Worm (Caenorhabditis elegans) whole organism, L1 larva: ENCODE data around the gene hnd-1.

Experiments used
- C16A3.4 ChIP-seq: fragments of 150-350 bp; optimal IDR thresholded peaks from 2 replicates; lab custom pipeline; 2014; ENCODE audit warnings: missing biosample characterization, missing genetic modification characterization
- aly-2 ChIP-seq: fragments of 150-350 bp; optimal IDR thresholded peaks from 2 replicates; lab custom pipeline; 2014; ENCODE audit warnings: missing biosample characterization, missing genetic modification characterization
- blmp-1 ChIP-seq: fragments of 150-350 bp; optimal IDR thresholded peaks from 2 replicates; lab custom pipeline; 2014; ENCODE audit warnings: missing biosample characterization, missing genetic modification characterization
- ceh-8 ChIP-seq: fragments of 200-800 bp; sonication (Bioruptor generic); optimal IDR thresholded peaks from 2 replicates; lab custom pipeline; 2018; ENCODE audit warnings: mild to moderate bottlenecking, missing genetic modification characterization, moderate library complexity, missing compliant biosample characterization
- ceh-90 ChIP-seq: sonication (generic microtip); optimal IDR thresholded peaks from 2 replicates; lab custom pipeline; 2016; ENCODE audit warnings: missing genetic modification characterization, missing compliant biosample characterization
- ces-1 ChIP-seq: fragments of 150-350 bp; optimal IDR thresholded peaks from 2 replicates; lab custom pipeline; 2014; ENCODE audit warnings: missing biosample characterization, missing genetic modification reagents, missing genetic modification characterization
- dsc-1 ChIP-seq: sonication (generic microtip); optimal IDR thresholded peaks from 2 replicates; lab custom pipeline; 2016; ENCODE audit warnings: mild to moderate bottlenecking, missing genetic modification characterization, missing compliant biosample characterization
- efl-1 ChIP-seq, 4 experiments: fragments of 150-350 bp; optimal IDR thresholded peaks in 3 of 4; peaks in 1 of 4; 1 replicate in 1 of 4; 2 replicates in 3 of 4; lab custom pipeline; 2014; ENCODE audit warnings: missing biosample characterization in 2 of 4, missing genetic modification characterization in 2 of 4, missing genetic modification reagents in 2 of 4
- efl-3 ChIP-seq: fragments of 200-800 bp; sonication (Bioruptor generic); optimal IDR thresholded peaks from 2 replicates; lab custom pipeline; 2018; ENCODE audit warnings: mild to moderate bottlenecking, missing genetic modification characterization, missing compliant biosample characterization
- egl-13 ChIP-seq: sonication (generic microtip); optimal IDR thresholded peaks from 2 replicates; lab custom pipeline; 2016; ENCODE audit warnings: missing genotype, missing genetic modification reagents, missing genetic modification characterization, missing compliant biosample characterization
- egl-27 ChIP-seq, 2 experiments: fragments of 150-350 bp in 1 of 2; sonication (generic microtip); optimal IDR thresholded peaks; 3 replicates each; lab custom pipeline; 2017 to 2018; ENCODE audit warnings: missing biosample characterization in 2 of 2, missing genetic modification characterization in 2 of 2, missing genetic modification reagents in 2 of 2
- elt-3 ChIP-seq, 6 experiments: fragments of 150-350 bp in 1 of 6; sonication (generic microtip); optimal IDR thresholded peaks; 2 replicates each; lab custom pipeline; 2017 to 2018; ENCODE audit warnings: missing biosample characterization in 6 of 6, missing genetic modification characterization in 6 of 6, inconsistent platforms in 1 of 6
- fkh-10 ChIP-seq: sonication (generic microtip); optimal IDR thresholded peaks from 2 replicates; lab custom pipeline; 2017; ENCODE audit warnings: missing biosample characterization, missing genetic modification reagents, missing genetic modification characterization
- fkh-4 ChIP-seq: sonication (generic microtip); optimal IDR thresholded peaks from 2 replicates; lab custom pipeline; 2016; ENCODE audit warnings: missing compliant biosample characterization, missing genetic modification characterization, borderline replicate concordance
- fkh-8 ChIP-seq: sonication (generic microtip); optimal IDR thresholded peaks from 2 replicates; lab custom pipeline; 2016; ENCODE audit warnings: mild to moderate bottlenecking, missing genetic modification characterization, missing compliant biosample characterization
- isw-1 ChIP-seq: fragments of 200-800 bp; sonication (Bioruptor generic); IDR thresholded peaks from 2 replicates; pipeline ENCODE4 v1.3.6; 2022; ENCODE audit warnings: missing genetic modification characterization, missing compliant biosample characterization
- jun-1 ChIP-seq: fragments of 150-350 bp; optimal IDR thresholded peaks from 2 replicates; lab custom pipeline; 2014; ENCODE audit warnings: missing biosample characterization, missing genetic modification reagents, missing genetic modification characterization
- lin-13 ChIP-seq: fragments of 150-350 bp; optimal IDR thresholded peaks from 2 replicates; lab custom pipeline; 2014; ENCODE audit warnings: missing biosample characterization, missing genetic modification reagents, missing genetic modification characterization
- lin-14 ChIP-seq: fragments of 200-800 bp; sonication (Bioruptor generic); optimal IDR thresholded peaks from 2 replicates; lab custom pipeline; 2018; ENCODE audit warnings: mild to moderate bottlenecking, missing genetic modification characterization, moderate library complexity, missing compliant biosample characterization
- mab-9 ChIP-seq: fragments of 200-800 bp; sonication (Bioruptor generic); IDR thresholded peaks from 2 replicates; pipeline ENCODE4 v1.3.6; 2022; ENCODE audit warnings: missing genetic modification reagents, missing genetic modification characterization, missing compliant biosample characterization
- mep-1 ChIP-seq: fragments of 150-350 bp; optimal IDR thresholded peaks from 2 replicates; lab custom pipeline; 2014; ENCODE audit warnings: missing biosample characterization, missing genetic modification characterization
- nhr-47 ChIP-seq: sonication (generic microtip); optimal IDR thresholded peaks from 2 replicates; lab custom pipeline; 2016; ENCODE audit warnings: mild to moderate bottlenecking, missing genetic modification characterization, moderate library complexity, missing compliant biosample characterization
- nhr-71 ChIP-seq: sonication (generic microtip); optimal IDR thresholded peaks from 2 replicates; lab custom pipeline; 2016; ENCODE audit warnings: mild to moderate bottlenecking, missing genetic modification characterization, moderate library complexity, missing compliant biosample characterization
- nhr-76 ChIP-seq: sonication (generic microtip); optimal IDR thresholded peaks from 2 replicates; lab custom pipeline; 2017; ENCODE audit warnings: missing biosample characterization, missing genetic modification characterization
- nhr-84 ChIP-seq: sonication (generic microtip); optimal IDR thresholded peaks from 2 replicates; lab custom pipeline; 2017; ENCODE audit warnings: missing biosample characterization, missing genetic modification characterization
- nhr-90 ChIP-seq: sonication (generic microtip); optimal IDR thresholded peaks from 2 replicates; lab custom pipeline; 2016; ENCODE audit warnings: mild to moderate bottlenecking, missing genetic modification characterization, missing compliant biosample characterization; ENCODE audit not compliant: poor library complexity
- pax-3 ChIP-seq: fragments of 200-800 bp; sonication (Bioruptor generic); optimal IDR thresholded peaks from 2 replicates; lab custom pipeline; 2018; ENCODE audit warnings: mild to moderate bottlenecking, missing genetic modification characterization, moderate library complexity, missing compliant biosample characterization
- snpc-4 ChIP-seq: fragments of 150-350 bp; optimal IDR thresholded peaks from 2 replicates; lab custom pipeline; 2014; ENCODE audit warnings: missing biosample characterization, missing genetic modification characterization
- snu-23 ChIP-seq: sonication (generic microtip); optimal IDR thresholded peaks from 2 replicates; lab custom pipeline; 2016; ENCODE audit warnings: missing genetic modification characterization, missing compliant biosample characterization
- sox-4 ChIP-seq: sonication (generic microtip); optimal IDR thresholded peaks from 2 replicates; lab custom pipeline; 2016; ENCODE audit warnings: missing genetic modification characterization, missing compliant biosample characterization
- tbx-2 ChIP-seq: sonication (generic microtip); optimal IDR thresholded peaks from 2 replicates; lab custom pipeline; 2016; ENCODE audit warnings: missing genetic modification characterization, missing compliant biosample characterization
- vab-15 ChIP-seq: sonication (generic microtip); optimal IDR thresholded peaks from 2 replicates; lab custom pipeline; 2017; ENCODE audit warnings: missing genotype, mild to moderate bottlenecking, missing genetic modification characterization, missing compliant biosample characterization
- xbp-1 ChIP-seq: sonication (generic microtip); optimal IDR thresholded peaks from 2 replicates; lab custom pipeline; 2016; ENCODE audit warnings: missing genetic modification characterization, missing compliant biosample characterization
- ztf-11 ChIP-seq, 2 experiments: sonication (generic microtip); optimal IDR thresholded peaks; 2 replicates each; lab custom pipeline; 2016 to 2017; ENCODE audit warnings: missing genetic modification characterization in 2 of 2, missing biosample characterization in 1 of 2, missing compliant biosample characterization in 1 of 2
- ztf-4 ChIP-seq: fragments of 150-350 bp; optimal IDR thresholded peaks from 2 replicates; lab custom pipeline; 2014; ENCODE audit warnings: missing biosample characterization, missing genetic modification characterization

Gene hnd-1

DNA sequence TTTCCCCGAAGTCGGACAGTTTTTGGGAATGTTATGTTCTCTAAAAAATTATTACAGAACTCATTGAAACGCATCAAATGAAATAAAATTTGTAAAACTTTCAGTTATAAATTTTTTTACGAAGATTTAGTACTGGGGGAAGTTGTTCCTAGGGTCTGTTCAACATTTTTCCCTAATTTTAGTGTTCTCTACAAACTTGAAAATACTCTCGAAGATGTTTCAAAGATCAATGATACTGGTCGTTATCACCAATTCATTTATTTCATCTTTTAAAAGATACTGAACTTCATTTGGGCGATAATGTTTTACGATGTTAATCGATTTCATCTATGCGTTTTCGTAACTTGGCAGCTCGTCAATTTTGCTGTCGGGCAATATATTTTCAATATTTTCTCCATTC, 17.9 kb downstream of the hnd-1 start, which contains the start of gene C44C10.3:
C44C10.3 (plus strand) TSS at position 301 of the 400 bp plus-strand sequence.
- TF ChIP-seq efl-3 (GFP tag; lab: Kevin White, UChicago) (no peak), ztf-11 (tag; optimal IDR thresholded peaks at IDR 0.05; lab: Kevin White, UChicago) (no peak), elt-3 (tag; optimal IDR thresholded peaks at IDR 0.05; lab: Kevin White, UChicago) (no peak), jun-1 (tag; lab: Kevin White, UChicago) (no peak), fkh-4 (tag; lab: Kevin White, UChicago) (no peak), nhr-90 (no peak), efl-1 (optimal IDR thresholded peaks at IDR 0.05; lab: Kevin White, UChicago) (no peak), efl-1 (GFP tag; optimal IDR thresholded peaks at IDR 0.05 in 1 of 2; lab: Kevin White, UChicago) (no peak), aly-2 (tag; lab: Kevin White, UChicago) (no peak), tbx-2 (no peak), isw-1 (GFP tag; lab: Robert Waterston, UW) (no peak), lin-14 (no peak), xbp-1 (tag; lab: Kevin White, UChicago) (no peak)

DNA sequence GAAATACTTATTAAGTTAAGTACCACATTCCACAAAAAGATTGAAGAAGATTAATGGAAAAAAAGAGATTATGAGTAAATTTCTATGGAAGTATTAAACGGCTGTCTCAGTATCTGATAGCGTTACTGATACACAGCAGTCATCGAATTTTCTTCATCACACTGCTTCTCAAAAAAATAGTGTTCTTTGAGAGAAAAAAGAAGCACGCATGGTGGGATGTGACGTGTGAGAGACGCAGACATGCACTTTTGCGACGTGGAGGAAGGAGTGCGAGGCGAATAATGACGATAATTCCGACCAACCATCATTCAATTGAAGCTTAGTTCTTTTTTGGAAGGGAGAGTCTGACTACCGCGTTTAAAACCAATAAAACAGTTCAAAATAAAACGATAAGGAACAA, 25.9 kb downstream of the hnd-1 start, which contains the start of gene C44C10.11:
C44C10.11 (minus strand) TSS at position 115 of the 400 bp plus-strand sequence.
- no peak for TF ChIP-seq nhr-76
- TF ChIP-seq nhr-71 (tag; lab: Kevin White, UChicago): peak; percentile 22
- TF ChIP-seq fkh-8 (tag; lab: Kevin White, UChicago): peak; percentile 32
- no peak for TF ChIP-seq egl-27 (tag; optimal IDR thresholded peaks at IDR 0.05; lab: Kevin White, UChicago)
- TF ChIP-seq mep-1: no peak
- TF ChIP-seq C16A3.4 (tag; lab: Kevin White, UChicago): no peak
- peak; percentile 78 for TF ChIP-seq dsc-1 (tag; lab: Kevin White, UChicago)
- no peak for TF ChIP-seq mab-9 (GFP tag; lab: Robert Waterston, UW)
- TF ChIP-seq ztf-4 (tag; lab: Kevin White, UChicago): no peak
- peak; percentile 19 for TF ChIP-seq snu-23 (GFP tag; lab: Kevin White, UChicago)
- peak; percentile 41 for TF ChIP-seq pax-3 (tag; lab: Kevin White, UChicago)
- TF ChIP-seq blmp-1 (tag; lab: Kevin White, UChicago): peak; percentile 23
- no peak for TF ChIP-seq ceh-8 (GFP tag; lab: Kevin White, UChicago)
- peak; percentile 10 for TF ChIP-seq xbp-1 (tag; lab: Kevin White, UChicago)
- peak; percentile 26 for TF ChIP-seq nhr-47 (tag; lab: Kevin White, UChicago)
- peak; percentile 21 for TF ChIP-seq egl-13
- peak in 1 of 6 experiments; percentile 9 for TF ChIP-seq elt-3 (tag; optimal IDR thresholded peaks at IDR 0.05; lab: Kevin White, UChicago)
- TF ChIP-seq lin-14: peak; percentile 79

DNA sequence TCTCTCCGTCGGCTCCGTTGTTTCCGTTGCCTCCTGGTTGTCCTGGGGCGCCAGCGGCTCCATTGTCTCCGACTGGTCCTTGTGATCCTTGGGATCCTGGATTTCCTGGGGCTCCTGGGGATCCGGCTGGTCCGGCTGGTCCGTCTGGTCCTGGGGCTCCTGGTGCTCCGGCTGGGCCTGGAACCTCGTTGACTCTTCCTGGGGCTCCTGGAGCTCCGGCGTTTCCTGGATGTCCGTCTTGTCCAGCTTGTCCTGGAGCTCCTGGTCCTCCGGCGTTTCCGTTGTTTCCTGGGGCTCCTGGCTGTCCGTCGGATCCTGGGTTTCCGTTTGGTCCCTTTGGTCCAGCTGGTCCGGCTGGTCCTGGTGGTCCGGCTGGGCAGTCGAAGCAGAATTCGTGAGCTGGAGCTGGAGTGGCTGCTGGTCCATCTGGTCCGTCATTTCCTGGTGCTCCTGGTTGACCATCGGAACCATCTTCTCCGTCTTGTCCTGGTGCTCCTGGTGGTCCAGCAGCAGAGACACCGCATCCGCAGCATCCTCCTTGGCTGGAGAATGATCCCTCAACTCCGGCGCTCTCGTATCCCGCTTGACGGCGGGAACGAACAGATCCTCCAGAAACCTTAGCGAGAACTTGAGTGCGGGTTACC, 27.2 kb downstream of the hnd-1 start:
- no peak for TF ChIP-seq nhr-84 (tag; lab: Kevin White, UChicago)
- TF ChIP-seq vab-15: no peak
- TF ChIP-seq lin-13 (GFP tag; lab: Kevin White, UChicago): no peak
- no peak for TF ChIP-seq blmp-1 (tag; lab: Kevin White, UChicago)
- no peak for TF ChIP-seq efl-1 (optimal IDR thresholded peaks at IDR 0.05; lab: Kevin White, UChicago)
- no peak for TF ChIP-seq efl-1 (GFP tag; optimal IDR thresholded peaks at IDR 0.05 in 1 of 2; lab: Kevin White, UChicago)
- TF ChIP-seq egl-13: no peak
- TF ChIP-seq sox-4 (tag; lab: Kevin White, UChicago): no peak
- TF ChIP-seq ztf-11 (tag; optimal IDR thresholded peaks at IDR 0.05; lab: Kevin White, UChicago): no peak
- no peak for TF ChIP-seq ceh-90 (tag; lab: Kevin White, UChicago)
- TF ChIP-seq snpc-4: no peak
- TF ChIP-seq ceh-8 (GFP tag; lab: Kevin White, UChicago): no peak
- no peak for TF ChIP-seq elt-3 (tag; optimal IDR thresholded peaks at IDR 0.05; lab: Kevin White, UChicago)
- no peak for TF ChIP-seq ces-1
- no peak for TF ChIP-seq mep-1
- no peak for TF ChIP-seq nhr-90
- no peak for TF ChIP-seq fkh-10 (GFP tag; lab: Kevin White, UChicago)
